Fruit fly (Drosophila melanogaster) whole organism, larva: ENCODE data around the gene Ziz.

Source experiments
- noc ChIP-seq: fragments of 200-800 bp; sonication (Bioruptor generic); optimal IDR thresholded peaks from 3 replicates; lab custom pipeline; 2019; ENCODE audit warnings: missing biosample characterization, mild to moderate bottlenecking, missing genetic modification characterization, moderate library complexity

The Ziz gene

DNA sequence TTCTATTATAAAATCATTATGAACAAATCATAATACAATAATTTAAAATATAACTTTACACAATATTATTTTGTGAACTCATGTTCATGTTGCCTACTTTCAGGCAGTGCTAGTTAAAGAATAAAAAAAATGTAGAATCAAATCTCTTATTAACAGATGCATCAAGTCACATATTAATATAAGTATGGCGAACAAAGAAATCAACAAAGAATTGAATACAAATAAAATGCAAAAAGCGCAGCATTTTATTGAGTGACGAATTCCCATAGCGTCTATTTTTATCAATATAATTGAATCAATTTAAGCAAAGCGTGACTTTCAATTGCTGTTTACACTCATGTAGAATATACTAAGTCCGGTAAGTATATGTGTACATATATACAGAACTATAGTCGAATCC is 48.3 kb downstream of the Ziz start:
- no peak for TF ChIP-seq noc (tag; lab: Kevin White, UChicago)

DNA sequence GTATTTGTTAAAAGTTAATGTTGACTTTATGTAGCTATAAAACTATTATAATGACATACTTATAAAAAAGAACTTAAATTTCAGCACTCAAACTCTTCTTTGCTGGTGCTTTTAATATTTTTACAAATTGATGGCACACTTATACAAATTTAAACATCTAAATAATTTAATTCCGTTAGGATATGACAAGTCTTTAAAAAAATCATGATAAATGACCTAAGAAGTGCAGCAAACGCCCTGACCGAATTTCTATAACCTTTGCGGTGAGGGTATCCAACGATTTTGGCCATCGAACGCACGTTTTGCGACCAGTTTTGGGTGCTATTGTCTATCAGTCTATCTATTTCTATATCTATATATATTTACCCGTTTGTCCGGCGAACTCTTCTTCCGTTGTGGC is 53.2 kb downstream of the Ziz start:
- peak; percentile 64 for TF ChIP-seq noc (tag; lab: Kevin White, UChicago)

DNA sequence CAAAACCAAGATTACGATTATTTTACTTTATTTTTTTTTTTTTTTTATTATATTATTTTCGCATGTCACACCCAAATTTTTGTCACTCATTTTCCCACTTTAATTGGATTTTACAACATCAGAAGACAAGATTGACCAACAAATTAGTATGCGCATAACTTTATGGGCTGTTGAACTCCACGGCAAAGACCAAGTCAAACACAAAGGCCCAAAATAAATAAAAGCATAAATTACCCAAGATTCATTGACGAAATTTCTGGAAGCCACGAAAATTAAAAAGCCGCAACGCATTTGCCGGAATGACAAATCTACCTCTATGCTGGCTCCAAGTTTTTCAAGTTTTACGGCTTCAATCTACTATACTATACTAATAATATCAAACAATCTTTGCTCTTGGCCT is 54.0 kb downstream of the Ziz start:
- TF ChIP-seq noc (tag; lab: Kevin White, UChicago) = no peak

DNA sequence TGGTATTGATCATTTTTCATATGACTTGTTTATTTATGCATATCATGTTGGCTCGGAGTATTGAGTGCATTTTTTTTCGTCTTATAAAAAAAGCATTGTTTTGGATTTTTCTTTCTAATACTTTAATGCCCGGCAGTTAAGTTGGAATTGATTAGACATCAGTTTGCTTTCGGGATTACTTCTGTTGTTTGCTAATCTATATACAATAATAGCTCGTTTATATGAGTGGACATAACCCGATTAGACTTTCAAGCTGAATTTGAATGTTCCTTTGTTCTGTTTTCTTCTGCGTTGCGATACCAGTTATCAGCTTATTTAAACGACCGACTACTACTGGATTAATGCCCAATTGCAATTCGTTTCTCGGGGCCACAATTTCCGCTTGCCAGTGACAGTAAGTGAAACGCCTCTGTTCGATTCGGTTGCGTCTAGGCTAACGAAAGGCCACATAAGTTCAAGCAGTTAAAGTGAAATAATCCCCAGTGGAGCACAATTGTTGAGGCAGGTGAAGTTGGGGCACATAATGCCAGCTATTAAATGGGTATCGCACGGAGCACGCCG is 55.6 kb downstream of the Ziz start:
- TF ChIP-seq noc (tag; lab: Kevin White, UChicago) = no peak

DNA sequence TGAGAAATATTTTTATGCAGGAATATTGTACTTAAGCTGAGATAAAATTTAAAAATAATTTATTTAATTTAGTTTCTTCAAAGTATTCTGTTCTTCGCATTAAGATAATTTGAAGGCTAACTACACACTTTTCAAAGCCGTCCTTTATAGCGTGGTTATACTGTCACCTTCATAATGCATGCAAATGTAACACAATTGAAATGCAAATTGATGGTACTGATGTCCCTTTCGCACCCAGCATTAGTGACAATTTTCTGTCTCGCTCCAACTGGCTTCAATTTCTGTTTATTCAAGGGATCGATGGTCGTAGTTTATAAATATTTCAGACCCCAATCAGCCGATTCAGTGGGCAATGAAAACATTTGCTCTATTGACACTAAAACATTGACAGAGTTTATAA is 57.6 kb downstream of the Ziz start:
- TF ChIP-seq noc (tag; lab: Kevin White, UChicago) = no peak

DNA sequence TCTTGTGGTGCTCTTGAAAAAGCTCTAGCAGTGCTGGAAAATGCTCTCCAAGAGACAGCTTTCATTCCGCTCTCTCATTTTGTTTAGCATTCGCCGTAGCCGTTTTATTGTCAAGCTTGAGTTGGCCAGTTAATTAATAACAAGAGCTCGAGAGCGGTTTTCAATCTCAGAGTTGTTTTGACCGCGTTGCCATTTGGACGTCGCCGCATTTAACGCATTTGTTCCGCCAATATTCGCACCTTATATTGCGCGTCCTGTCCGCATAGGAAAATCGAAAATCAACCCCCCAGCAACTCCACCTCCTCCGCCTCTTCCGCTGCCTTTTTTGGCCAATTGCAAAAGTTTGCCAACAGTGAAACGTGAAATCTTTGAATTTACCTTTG is 58.8 kb downstream of the Ziz start, which contains the start of gene CG5973:
CG5973 (plus strand) TSS at position 168 of the 383 bp plus-strand sequence.
- no peak for TF ChIP-seq noc (tag; lab: Kevin White, UChicago)

DNA sequence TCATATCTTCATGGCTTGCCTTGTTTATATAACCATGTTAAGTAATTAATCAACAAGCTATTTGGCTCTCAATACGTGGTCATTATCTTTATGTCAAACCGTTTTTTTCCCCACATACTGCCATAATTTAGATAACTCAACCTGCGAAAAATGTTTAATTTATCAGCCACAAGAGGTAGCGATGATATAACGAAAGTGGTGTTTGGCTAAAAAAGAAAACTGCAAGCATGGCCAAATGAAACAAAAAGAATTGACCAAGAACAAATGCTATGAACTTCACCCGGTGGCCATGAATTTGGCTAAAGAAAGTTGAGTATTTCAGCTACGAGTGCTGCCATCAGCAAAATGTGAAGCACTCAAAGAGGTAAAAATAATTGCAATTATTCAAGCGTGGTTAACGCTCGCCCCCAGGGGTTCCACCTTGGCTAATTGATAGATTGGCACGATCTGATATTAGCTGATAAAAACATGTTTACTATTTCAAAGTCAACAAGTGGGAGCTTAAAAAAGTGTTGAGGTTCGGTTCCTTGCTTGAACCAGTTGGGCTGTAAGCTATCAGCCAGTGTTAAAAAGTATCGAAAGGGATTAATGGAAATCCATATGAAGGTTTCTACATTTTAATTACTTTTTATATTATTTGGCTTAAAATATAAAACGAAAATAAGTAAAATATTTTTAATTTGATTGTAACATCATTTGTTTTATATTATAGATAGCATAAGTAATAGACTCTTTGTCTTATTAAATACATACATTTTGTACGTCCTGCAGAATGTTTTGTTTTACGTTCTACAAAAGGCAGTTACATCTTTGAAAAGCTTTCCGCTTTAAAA is 59.4 kb downstream of the Ziz start:
- TF ChIP-seq noc (tag; lab: Kevin White, UChicago) = peak; percentile 71

DNA sequence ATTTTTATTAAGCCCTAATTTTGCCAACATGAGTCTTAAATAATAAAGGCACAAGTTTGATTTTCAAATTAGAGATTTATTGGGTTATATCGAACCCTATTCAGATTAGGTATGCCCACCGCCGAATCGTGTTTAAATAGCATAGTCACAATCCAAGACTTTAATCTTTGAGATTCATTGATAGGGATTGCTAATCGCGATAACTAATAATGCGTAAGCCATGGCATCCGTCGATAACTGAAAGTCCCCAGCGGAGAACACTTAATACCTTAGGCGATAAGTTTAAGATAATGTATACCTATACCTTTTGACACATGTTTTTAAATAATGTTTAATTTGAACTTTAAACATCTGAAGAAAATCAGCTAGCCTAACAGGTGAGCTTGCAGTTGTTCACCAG is 60.6 kb downstream of the Ziz start:
- TF ChIP-seq noc (tag; lab: Kevin White, UChicago) = no peak

DNA sequence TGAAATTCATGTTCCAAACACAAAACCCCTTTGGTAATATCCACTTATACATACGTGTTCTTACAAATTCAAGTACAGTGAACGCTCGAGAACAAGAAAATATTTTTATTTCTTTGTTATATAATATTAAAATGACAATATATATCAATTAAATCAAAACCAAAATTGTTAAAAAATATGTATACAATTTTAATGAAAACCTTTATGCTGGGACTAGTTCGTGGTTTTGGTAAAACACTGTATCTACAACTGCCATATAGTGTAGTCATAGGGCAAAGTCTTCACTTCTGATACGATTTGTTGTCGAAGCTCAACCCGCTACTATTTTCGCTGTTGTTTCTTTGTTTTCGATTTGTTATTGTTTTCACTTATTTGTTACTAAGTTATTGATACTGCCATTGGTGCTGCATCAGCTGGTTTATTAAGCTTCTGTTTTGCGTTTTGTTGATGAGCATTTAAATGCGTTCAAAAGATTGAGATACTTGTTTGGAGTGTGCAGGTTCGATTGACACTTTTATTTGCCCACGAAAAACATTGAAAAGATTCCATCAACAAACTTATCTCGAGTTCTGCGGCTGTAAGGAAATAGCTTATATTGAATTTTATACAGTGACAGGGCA is 61.3 kb downstream of the Ziz start:
- peak; percentile 68 for TF ChIP-seq noc (tag; lab: Kevin White, UChicago)

DNA sequence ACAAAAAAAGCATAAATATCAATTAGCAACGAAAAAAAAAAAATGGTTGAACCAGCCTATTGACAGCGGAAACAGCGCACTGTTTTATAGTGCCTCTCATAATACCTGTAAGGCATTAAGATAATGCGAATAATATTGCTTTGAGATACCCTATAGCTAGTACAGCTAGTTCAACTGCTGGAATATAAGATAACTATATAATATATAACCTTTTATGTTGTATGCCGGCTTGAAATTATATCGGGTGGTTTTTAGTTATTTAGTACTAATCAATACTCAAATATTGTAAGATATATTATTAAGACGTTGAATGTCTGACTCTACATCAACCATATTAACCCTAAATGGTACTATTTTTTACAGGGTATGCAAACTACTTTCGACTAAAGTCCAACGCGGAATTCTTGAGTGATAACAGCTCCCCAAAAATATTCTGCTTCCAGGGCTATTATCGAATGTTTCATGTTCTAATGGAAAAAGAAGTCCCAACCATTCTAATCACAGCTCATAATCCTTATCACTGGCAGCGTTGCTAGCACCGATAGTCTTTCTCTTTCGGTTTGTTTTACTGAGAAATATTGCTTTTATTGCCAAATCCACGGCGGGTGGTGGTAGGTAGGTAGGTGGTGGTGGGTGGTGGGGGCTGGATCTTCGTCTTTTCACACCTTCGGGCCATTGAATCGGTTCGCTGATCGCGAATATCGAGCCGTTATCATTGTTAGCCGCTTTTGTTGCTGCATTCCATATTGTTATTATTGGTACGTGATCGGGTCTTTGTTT is 62.0 kb downstream of the Ziz start:
- TF ChIP-seq noc (tag; lab: Kevin White, UChicago) = peak; percentile 98

DNA sequence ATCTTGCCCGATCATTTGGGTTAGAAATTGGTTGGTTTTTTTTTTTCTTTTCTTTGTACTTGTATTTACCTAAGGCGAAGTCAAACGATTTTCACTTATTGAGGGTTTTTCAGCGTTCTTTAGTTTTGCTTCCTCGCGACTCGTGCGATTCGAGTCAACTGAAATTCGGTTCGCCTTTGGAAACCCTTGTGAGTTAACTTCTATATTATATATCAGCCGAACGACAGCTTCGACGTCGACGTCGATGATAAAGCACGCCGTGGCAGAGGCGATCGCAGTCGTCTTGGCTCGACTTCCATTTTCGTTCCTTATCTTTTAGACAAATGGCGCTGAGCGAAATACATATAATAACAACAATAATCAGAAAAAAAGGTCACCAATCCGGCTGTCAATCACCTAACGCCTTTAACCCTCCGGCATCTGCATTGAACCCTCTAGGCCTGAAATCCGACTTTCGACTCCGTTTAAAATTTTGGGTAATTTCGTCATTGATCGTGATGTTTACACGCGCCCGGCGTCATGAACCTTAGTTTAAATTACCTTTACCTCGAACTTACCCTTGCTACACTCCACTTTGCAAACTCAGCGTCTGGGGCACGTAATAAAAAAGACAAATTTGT is 62.7 kb downstream of the Ziz start, which contains the start of gene CG5958:
CG5958 (minus strand) TSS at position 180 of the 620 bp plus-strand sequence.
- no peak for TF ChIP-seq noc (tag; lab: Kevin White, UChicago)

DNA sequence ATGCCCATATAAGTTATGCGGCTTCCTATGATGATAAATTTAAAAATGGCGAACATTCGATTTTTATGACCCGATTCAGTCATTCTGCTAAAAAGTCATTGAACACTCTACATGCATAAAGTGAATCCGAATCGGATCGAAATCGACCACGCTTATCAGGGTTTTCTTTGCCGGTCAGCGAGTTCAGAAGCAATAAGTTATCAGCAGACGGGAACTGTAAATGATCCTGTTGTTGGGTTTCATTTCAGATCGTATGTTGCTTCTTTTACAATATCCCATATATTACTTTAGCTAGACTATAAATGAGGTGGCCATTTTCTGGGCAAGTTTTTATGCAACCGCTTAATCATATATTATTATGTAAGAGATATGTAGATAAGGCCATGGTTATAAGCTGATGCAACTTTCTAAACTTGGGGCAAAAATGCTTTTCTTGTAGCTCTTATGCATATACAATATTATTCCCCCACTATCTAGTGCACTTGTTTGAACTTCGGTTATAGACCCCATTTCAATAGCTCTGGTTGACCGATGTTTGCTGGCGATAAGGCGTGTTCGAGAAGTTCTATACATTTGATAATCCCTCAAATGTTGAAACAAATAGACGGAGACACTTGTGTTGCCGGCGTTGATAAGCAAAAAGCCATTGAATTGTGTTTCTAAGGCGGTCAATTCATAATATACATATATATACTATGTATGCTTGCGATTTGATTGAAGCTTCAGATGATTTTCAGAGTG is 64.1 kb downstream of the Ziz start:
- peak; percentile 42 for TF ChIP-seq noc (tag; lab: Kevin White, UChicago)

DNA sequence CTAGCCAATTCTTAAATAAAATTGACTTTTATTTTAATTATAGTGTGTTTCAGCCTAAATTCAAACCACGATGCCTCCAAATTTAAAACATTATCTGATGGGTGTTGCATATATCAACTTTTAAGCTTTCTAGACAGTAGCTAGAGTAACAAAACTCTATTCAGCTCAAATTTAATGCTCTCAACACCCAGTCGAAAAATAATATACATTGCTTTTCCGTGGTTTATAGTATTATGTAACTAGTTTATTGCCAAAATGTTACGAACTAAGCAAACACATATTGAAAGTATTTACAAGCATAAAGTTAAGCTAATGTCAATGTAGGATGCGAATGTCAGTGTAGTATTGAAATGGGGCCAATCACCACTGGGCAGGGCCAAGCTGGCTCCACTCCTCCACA is 65.8 kb downstream of the Ziz start:
- no peak for TF ChIP-seq noc (tag; lab: Kevin White, UChicago)

DNA sequence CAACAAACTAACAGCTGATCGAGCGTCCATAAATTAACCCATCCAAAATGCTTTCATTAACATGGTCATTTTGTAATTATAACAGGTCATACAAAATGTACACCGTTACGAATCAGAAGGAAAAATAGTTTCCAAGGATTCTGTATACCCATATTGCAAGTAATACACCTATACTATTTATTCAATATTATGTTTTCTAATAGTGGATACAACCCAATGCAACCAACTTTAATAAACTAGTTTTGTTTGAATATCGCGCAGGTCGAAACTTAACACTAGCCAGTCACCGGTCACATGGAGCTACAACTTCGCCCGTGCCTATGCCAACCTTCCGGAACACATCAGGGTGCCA is 68.3 kb downstream of the Ziz start:
- no peak for TF ChIP-seq noc (tag; lab: Kevin White, UChicago)
